Fruit fly (Drosophila melanogaster) whole organism, embryonic: ENCODE measurements around the gene UQCR-Q.
A peak's percentile ranks its signal among the peaks of the same experiment; 100 is the strongest.

Experiments used
- Ada2b ChIP-seq: fragments of 200-800 bp; sonication (Bioruptor generic); IDR thresholded peaks from 2 replicates; pipeline ENCODE4 v1.3.6; 2022; ENCODE audit warnings: missing biosample characterization, missing genetic modification characterization
- CG12155 ChIP-seq: fragments of 200-800 bp; sonication (Bioruptor generic); optimal IDR thresholded peaks from 3 replicates; lab custom pipeline; 2016; ENCODE audit warnings: missing biosample characterization, missing genetic modification characterization
- CG12219 ChIP-seq: fragments of 200-800 bp; sonication (Bioruptor generic); optimal IDR thresholded peaks from 3 replicates; lab custom pipeline; 2018; ENCODE audit warnings: missing biosample characterization, mild to moderate bottlenecking, missing genetic modification characterization
- CG12942 ChIP-seq: fragments of 200-800 bp; sonication (Bioruptor generic); optimal IDR thresholded peaks from 3 replicates; lab custom pipeline; 2016; ENCODE audit warnings: missing biosample characterization, missing genetic modification characterization
- CG15601 ChIP-seq: fragments of 200-800 bp; sonication (Bioruptor generic); optimal IDR thresholded peaks from 3 replicates; lab custom pipeline; 2019; ENCODE audit warnings: missing biosample characterization, mild to moderate bottlenecking, missing genetic modification characterization, moderate library complexity
- CG2712 ChIP-seq: fragments of 200-800 bp; optimal IDR thresholded peaks from 3 replicates; lab custom pipeline; 2019; ENCODE audit warnings: missing biosample characterization, mild to moderate bottlenecking, missing genetic modification characterization, moderate library complexity
- CG30403 ChIP-seq: fragments of 200-800 bp; sonication (Bioruptor generic); optimal IDR thresholded peaks from 3 replicates; lab custom pipeline; 2016; ENCODE audit warnings: missing biosample characterization, missing genetic modification characterization
- CG30431 ChIP-seq: fragments of 200-800 bp; sonication (Bioruptor generic); optimal IDR thresholded peaks from 2 replicates; lab custom pipeline; 2017; ENCODE audit warnings: missing biosample characterization, missing genetic modification characterization
- CG3407 ChIP-seq: fragments of 200-800 bp; sonication (Bioruptor generic); optimal IDR thresholded peaks from 2 replicates; lab custom pipeline; 2018; ENCODE audit warnings: missing biosample characterization, mild to moderate bottlenecking, missing genetic modification characterization
- CG3847 ChIP-seq: fragments of 200-800 bp; sonication (Bioruptor generic); IDR thresholded peaks from 2 replicates; pipeline ENCODE4 v1.3.6; 2022; ENCODE audit warnings: missing biosample characterization, missing genetic modification characterization
- CG4328 ChIP-seq: fragments of 200-800 bp; sonication (Bioruptor generic); optimal IDR thresholded peaks from 3 replicates; lab custom pipeline; 2017; ENCODE audit warnings: missing biosample characterization, missing genetic modification reagents, missing genetic modification characterization
- CG5245 ChIP-seq: fragments of 200-800 bp; sonication (Bioruptor generic); optimal IDR thresholded peaks from 3 replicates; lab custom pipeline; 2016; ENCODE audit warnings: missing biosample characterization, missing genetic modification characterization
- CG6854 ChIP-seq: fragments of 200-800 bp; sonication (Bioruptor generic); optimal IDR thresholded peaks from 3 replicates; lab custom pipeline; 2017; ENCODE audit warnings: missing biosample characterization, mild to moderate bottlenecking, missing genetic modification characterization
- CG7372 ChIP-seq: fragments of 200-800 bp; sonication (Bioruptor generic); IDR thresholded peaks from 2 replicates; pipeline ENCODE4 v1.3.6; 2022; ENCODE audit warnings: missing biosample characterization, missing genetic modification characterization
- CG8290 ChIP-seq, 3 experiments: fragments of 200-800 bp; sonication (Bioruptor generic); optimal IDR thresholded peaks; 2 replicates each; lab custom pipeline; 2016 to 2019; ENCODE audit warnings: missing biosample characterization in 3 of 3, missing genetic modification characterization in 3 of 3, mild to moderate bottlenecking in 2 of 3, moderate library complexity in 1 of 3
- CG8359 ChIP-seq: fragments of 200-800 bp; sonication (Bioruptor generic); optimal IDR thresholded peaks from 2 replicates; lab custom pipeline; 2017; ENCODE audit warnings: missing biosample characterization, mild to moderate bottlenecking, missing genetic modification characterization, borderline replicate concordance
- CG8388 ChIP-seq: fragments of 200-800 bp; sonication (Bioruptor generic); optimal IDR thresholded peaks from 2 replicates; lab custom pipeline; 2019; ENCODE audit warnings: missing biosample characterization, mild to moderate bottlenecking, missing genetic modification characterization, moderate library complexity
- CG9727 ChIP-seq: fragments of 200-800 bp; sonication (Bioruptor generic); optimal IDR thresholded peaks from 3 replicates; lab custom pipeline; 2017; ENCODE audit warnings: missing biosample characterization, mild to moderate bottlenecking, missing genetic modification characterization
- Dek ChIP-seq: fragments of 200-800 bp; sonication (Bioruptor generic); optimal IDR thresholded peaks from 3 replicates; lab custom pipeline; 2019; ENCODE audit warnings: missing biosample characterization, mild to moderate bottlenecking, missing genetic modification characterization, moderate library complexity
- Ets97D ChIP-seq: fragments of 200-800 bp; sonication (Bioruptor generic); optimal IDR thresholded peaks from 3 replicates; lab custom pipeline; 2016; ENCODE audit warnings: missing biosample characterization, missing genetic modification characterization
- HLH3B ChIP-seq: fragments of 200-800 bp; sonication (Bioruptor generic); IDR thresholded peaks from 2 replicates; pipeline ENCODE4 v1.3.6; 2022; ENCODE audit warnings: missing biosample characterization, missing genetic modification characterization
- HmgZ ChIP-seq: fragments of 200-800 bp; sonication (Bioruptor generic); optimal IDR thresholded peaks from 2 replicates; lab custom pipeline; 2018; ENCODE audit warnings: missing biosample characterization, mild to moderate bottlenecking, missing genetic modification characterization
- Hr78 ChIP-seq, 2 experiments: fragments of 200-800 bp in 1 of 2; fragments of >200 bp in 1 of 2; sonication (Bioruptor generic) in 1 of 2; optimal IDR thresholded peaks; 2 replicates each; lab custom pipeline; 2017 to 2019; ENCODE audit warnings: missing biosample characterization in 2 of 2, missing genetic modification characterization in 2 of 2, mild to moderate bottlenecking in 1 of 2, moderate library complexity in 1 of 2
- Ptx1 ChIP-seq: fragments of 200-800 bp; sonication (Bioruptor generic); IDR thresholded peaks from 2 replicates; pipeline ENCODE4 v1.3.6; 2022; ENCODE audit warnings: missing biosample characterization, missing genetic modification characterization
- Sin3A ChIP-seq: fragments of >200 bp; optimal IDR thresholded peaks from 2 replicates; lab custom pipeline; 2018
- Sry-β ChIP-seq: fragments of 200-800 bp; sonication (Bioruptor generic); optimal IDR thresholded peaks from 2 replicates; lab custom pipeline; 2018; ENCODE audit warnings: missing biosample characterization, mild to moderate bottlenecking, missing genetic modification characterization, moderate library complexity
- ash1 ChIP-seq: fragments of 200-800 bp; sonication (Bioruptor generic); optimal IDR thresholded peaks from 2 replicates; lab custom pipeline; 2018; ENCODE audit warnings: missing biosample characterization, mild to moderate bottlenecking, missing genetic modification characterization
- cato ChIP-seq: fragments of 200-800 bp; sonication (Bioruptor generic); optimal IDR thresholded peaks from 2 replicates; lab custom pipeline; 2016; ENCODE audit warnings: missing biosample characterization, missing genetic modification characterization, borderline replicate concordance
- crp ChIP-seq, 2 experiments: fragments of 200-800 bp; sonication (Bioruptor generic); optimal IDR thresholded peaks; 2 replicates in 1 of 2; 3 replicates in 1 of 2; lab custom pipeline; 2017; ENCODE audit warnings: missing biosample characterization in 2 of 2, missing genetic modification characterization in 2 of 2, mild to moderate bottlenecking in 1 of 2, moderate library complexity in 1 of 2
- dan ChIP-seq: fragments of 200-800 bp; sonication (Bioruptor generic); IDR thresholded peaks from 2 replicates; pipeline ENCODE4 v1.3.6; 2022; ENCODE audit warnings: missing biosample characterization, missing genetic modification characterization
- disco-r ChIP-seq: fragments of 200-800 bp; sonication (Bioruptor generic); optimal IDR thresholded peaks from 2 replicates; lab custom pipeline; 2016; ENCODE audit warnings: missing biosample characterization, missing genetic modification characterization
- dm ChIP-seq: fragments of 200-800 bp; sonication (Bioruptor generic); optimal IDR thresholded peaks from 3 replicates; lab custom pipeline; 2016; ENCODE audit warnings: missing biosample characterization, missing genetic modification characterization
- dysf ChIP-seq: fragments of 200-800 bp; sonication (Bioruptor generic); IDR thresholded peaks from 3 replicates; pipeline ENCODE4 v1.3.6; 2022; ENCODE audit warnings: missing biosample characterization, missing genetic modification characterization
- gcm ChIP-seq: fragments of 200-800 bp; sonication (Bioruptor generic); optimal IDR thresholded peaks from 2 replicates; lab custom pipeline; 2019; ENCODE audit warnings: missing biosample characterization, mild to moderate bottlenecking, missing genetic modification characterization, moderate library complexity
- kah ChIP-seq: fragments of 200-800 bp; sonication (Bioruptor generic); optimal IDR thresholded peaks from 2 replicates; lab custom pipeline; 2018; ENCODE audit warnings: missing biosample characterization, mild to moderate bottlenecking, missing genetic modification characterization
- mld ChIP-seq: fragments of 200-800 bp; sonication (Bioruptor generic); IDR thresholded peaks from 3 replicates; pipeline ENCODE4 v1.3.6; 2022; ENCODE audit warnings: missing biosample characterization, missing genetic modification characterization; ENCODE audit not compliant: partially characterized antibody
- pros ChIP-seq: fragments of 200-800 bp; sonication (Bioruptor generic); optimal IDR thresholded peaks from 3 replicates; lab custom pipeline; 2019; ENCODE audit warnings: missing biosample characterization, mild to moderate bottlenecking, missing genetic modification characterization, moderate library complexity
- psq ChIP-seq: fragments of 200-800 bp; sonication (Bioruptor generic); optimal IDR thresholded peaks from 2 replicates; lab custom pipeline; 2017; ENCODE audit warnings: missing biosample characterization, missing genetic modification characterization
- sens ChIP-seq: fragments of 200-800 bp; sonication (Bioruptor generic); peaks from one replicate; lab custom pipeline; 2016; ENCODE audit warnings: missing biosample characterization, missing genetic modification characterization
- slp2 ChIP-seq: fragments of 200-800 bp; sonication (Bioruptor generic); optimal IDR thresholded peaks from 2 replicates; lab custom pipeline; 2016; ENCODE audit warnings: missing biosample characterization, missing genetic modification characterization
- tap ChIP-seq: fragments of 200-800 bp; optimal IDR thresholded peaks from 3 replicates; lab custom pipeline; 2019; ENCODE audit warnings: missing biosample characterization, mild to moderate bottlenecking, missing genetic modification characterization, moderate library complexity
- trem ChIP-seq: fragments of 200-800 bp; optimal IDR thresholded peaks from 3 replicates; lab custom pipeline; 2019; ENCODE audit warnings: missing biosample characterization, mild to moderate bottlenecking, missing genetic modification characterization, moderate library complexity
- unpg ChIP-seq: fragments of 200-800 bp; sonication (Bioruptor generic); optimal IDR thresholded peaks from 3 replicates; lab custom pipeline; 2018; ENCODE audit warnings: missing biosample characterization, mild to moderate bottlenecking, missing genetic modification characterization, moderate library complexity
- wor ChIP-seq: fragments of 200-800 bp; sonication (Bioruptor generic); IDR thresholded peaks from 2 replicates; pipeline ENCODE4 v1.3.6; 2022; ENCODE audit warnings: missing biosample characterization, missing genetic modification characterization
- yki ChIP-seq: fragments of >200 bp; optimal IDR thresholded peaks from 3 replicates; lab custom pipeline; 2018

The UQCR-Q gene

dm6 chr3L:17493807-17494404 lies 19.3 kb downstream of the UQCR-Q start (continued):
- TF ChIP-seq CG3847 (GFP tag; lab: Robert Waterston, UW): no peak
- TF ChIP-seq CG12155 (GFP tag; lab: Kevin White, UChicago): no peak
- no peak for TF ChIP-seq CG8290 (GFP tag; optimal IDR thresholded peaks at IDR 0.05; lab: Kevin White, UChicago)
- TF ChIP-seq CG8290 (tag; optimal IDR thresholded peaks at IDR 0.05; lab: Kevin White, UChicago): no peak
- no peak for TF ChIP-seq CG30431 (GFP tag; lab: Kevin White, UChicago)
- no peak for TF ChIP-seq unpg

DNA sequence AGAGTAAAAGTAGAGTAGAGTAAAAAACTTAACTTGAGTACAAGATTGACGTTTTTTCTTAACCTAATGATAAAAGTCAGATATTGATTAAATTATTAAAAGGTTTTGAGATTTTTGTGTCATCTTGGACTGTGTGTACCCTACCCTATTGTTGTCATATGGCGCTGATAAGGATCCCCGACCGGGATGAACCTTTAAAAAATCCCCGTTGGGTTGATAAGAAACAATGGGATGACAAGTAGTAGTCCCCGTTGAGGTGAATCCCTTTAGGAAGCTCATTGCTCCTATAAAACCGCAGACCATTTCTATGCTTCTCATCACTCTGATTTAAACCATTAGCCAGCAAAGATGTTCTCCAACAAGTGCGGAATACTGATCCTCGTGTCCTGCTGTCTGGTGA lies 20.0 kb downstream of the UQCR-Q start, which contains the start of gene edin:
edin (plus strand) TSS at position 340 of the 400 bp plus-strand sequence.
- no peak for TF ChIP-seq dm (GFP tag; lab: Kevin White, UChicago)
- TF ChIP-seq crp (GFP tag; optimal IDR thresholded peaks at IDR 0.05; lab: Kevin White, UChicago): no peak
- no peak for TF ChIP-seq CG6854 (GFP tag; lab: Kevin White, UChicago)
- peak; percentile 35 for TF ChIP-seq sens (GFP tag; lab: Kevin White, UChicago)

- TF ChIP-seq CG8359 (GFP tag; lab: Kevin White, UChicago) (no peak), Sry-β (GFP tag; lab: Kevin White, UChicago) (no peak), Dek (tag; lab: Kevin White, UChicago) (no peak), slp2 (GFP tag; lab: Kevin White, UChicago) (peak; percentile 23), Ptx1 (GFP tag; lab: Robert Waterston, UW) (peak; percentile 29; the same call in 1 of the 2 replicates), HmgZ (tag; lab: Kevin White, UChicago) (no peak), tap (no peak), CG2712 (tag; lab: Kevin White, UChicago) (peak; percentile 70), Ets97D (no peak), Hr78 (GFP tag; optimal IDR thresholded peaks at IDR 0.05; lab: Kevin White, UChicago) (peak in 1 of 2 experiments; percentile 50), disco-r (no peak), CG12942 (GFP tag; lab: Kevin White, UChicago) (no peak), cato (GFP tag; lab: Kevin White, UChicago) (no peak), wor (GFP tag; lab: Robert Waterston, UW) (no peak), CG8388 (peak; percentile 27), dan (GFP tag; lab: Robert Waterston, UW) (no peak), dysf (0 out of 3 replicates have a peak, but pooled peaks have one; percentile 9), CG30403 (peak; percentile 4), CG9727 (peak; percentile 4), Ada2b (GFP tag; lab: Robert Waterston, UW) (no peak), CG12219 (GFP tag; lab: Kevin White, UChicago) (peak; percentile 9), pros (peak; percentile 77), trem (peak; percentile 15), CG3407 (GFP tag; lab: Kevin White, UChicago) (peak; percentile 26), gcm (peak; percentile 57), mld (GFP tag; lab: Robert Waterston, UW) (no peak), psq (no peak), ash1 (GFP tag; lab: Kevin White, UChicago) (no peak), CG7372 (no peak), CG15601 (peak; percentile 27), CG5245 (GFP tag; lab: Kevin White, UChicago) (peak; percentile 23), Sin3A (no peak), kah (GFP tag; lab: Kevin White, UChicago) (no peak), HLH3B (GFP tag; lab: Robert Waterston, UW) (0 out of 2 replicates have a peak, but pooled peaks have one; percentile 36), CG4328 (no peak), yki (lab: Kevin White, UChicago) (no peak)
Observed at dm6 chr3L:17495266-17495961, 20.9 kb downstream of the UQCR-Q start.
